Worm (Caenorhabditis elegans) whole organism, L4/young adult: ENCODE data around the gene sdz-33.

Source experiments
- W03F9.2 ChIP-seq: fragments of 150-350 bp; optimal IDR thresholded peaks from 2 replicates; lab custom pipeline; 2014; ENCODE audit warnings: missing biosample characterization, missing genetic modification characterization
- dao-5 ChIP-seq: sonication (generic microtip); optimal IDR thresholded peaks from 2 replicates; lab custom pipeline; 2016; ENCODE audit warnings: missing genotype, missing genetic modification characterization, moderate library complexity, missing compliant biosample characterization
- him-1 ChIP-seq: sonication (generic microtip); optimal IDR thresholded peaks from 2 replicates; lab custom pipeline; 2016; ENCODE audit warnings: missing genotype, missing genetic modification reagents, missing genetic modification characterization, missing compliant biosample characterization

- no peak for TF ChIP-seq him-1 (tag; lab: Kevin White, UChicago)
- no peak for TF ChIP-seq dao-5 (tag; lab: Kevin White, UChicago)
- TF ChIP-seq W03F9.2 (tag; lab: Kevin White, UChicago): no peak
These were observed 9.8 kb downstream of the sdz-33 start for ce11 chrIII:11917090-11917489.
